Worm (Caenorhabditis elegans): ENCODE data around the gene his-8.

Gene his-8

DNA sequence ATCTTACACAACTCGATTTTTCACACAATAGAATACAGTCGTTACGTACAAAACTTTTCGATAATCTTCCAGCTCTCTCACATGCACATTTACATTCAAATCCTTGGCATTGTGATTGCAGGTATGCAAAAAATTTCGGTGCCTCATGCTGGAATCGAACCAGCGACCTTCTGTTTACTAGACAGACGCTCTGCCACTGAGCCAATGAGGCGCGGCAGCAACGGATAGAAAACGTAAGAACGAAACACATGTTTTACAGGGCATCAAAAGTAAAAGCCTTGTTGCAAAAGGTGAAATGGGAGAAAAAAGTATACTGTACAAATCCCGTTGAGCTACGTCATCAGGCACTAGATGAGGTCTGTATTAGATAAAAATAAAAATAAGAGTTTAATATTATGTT is 36.9 kb downstream of the his-8 start:
- TF ChIP-seq dao-5 (tag; optimal IDR thresholded peaks at IDR 0.05), result no peak
- TF ChIP-seq W03F9.2 (tag; optimal IDR thresholded peaks at IDR 0.05), result no peak
- TF ChIP-seq him-1 (tag; optimal IDR thresholded peaks at IDR 0.05), result no peak

- no peak for TF ChIP-seq dao-5 (tag; optimal IDR thresholded peaks at IDR 0.05)
- TF ChIP-seq him-1 (tag; optimal IDR thresholded peaks at IDR 0.05), result no peak
- no peak for TF ChIP-seq W03F9.2 (tag; optimal IDR thresholded peaks at IDR 0.05)
These were observed 37.8 kb downstream of the his-8 start for ce11 chrV:8495106-8495505.

ce11 chrV:8494260-8494939 is 38.5 kb downstream of the his-8 start, which contains the start of gene pxn-1:
Gene pxn-1 (plus strand): TSS chrV:8494889.
- TF ChIP-seq W03F9.2 (tag; optimal IDR thresholded peaks at IDR 0.05) (no peak), him-1 (tag; optimal IDR thresholded peaks at IDR 0.05) (no peak), dao-5 (tag; optimal IDR thresholded peaks at IDR 0.05) (no peak)

Measured in whole organism, L4/young adult.